Fruit fly (Drosophila melanogaster) whole organism, embryonic: ENCODE data around the gene Atg5.
A peak's percentile ranks its signal among the peaks of the same experiment; 100 is the strongest.

ENCODE experiments used
- Asciz ChIP-seq: fragments of 200-800 bp; sonication (Bioruptor generic); optimal IDR thresholded peaks from 2 replicates; lab custom pipeline; 2017; ENCODE audit warnings: missing biosample characterization, mild to moderate bottlenecking, missing genetic modification characterization, missing genetic modification reagents
- Atf3 ChIP-seq: fragments of 200-800 bp; sonication (Bioruptor generic); optimal IDR thresholded peaks from 3 replicates; lab custom pipeline; 2016; ENCODE audit warnings: missing biosample characterization, missing genetic modification characterization
- CG12219 ChIP-seq: fragments of 200-800 bp; sonication (Bioruptor generic); optimal IDR thresholded peaks from 3 replicates; lab custom pipeline; 2018; ENCODE audit warnings: missing biosample characterization, mild to moderate bottlenecking, missing genetic modification characterization
- CG12391 ChIP-seq: fragments of 200-800 bp; sonication (Bioruptor generic); optimal IDR thresholded peaks from 3 replicates; lab custom pipeline; 2018; ENCODE audit warnings: missing biosample characterization, mild to moderate bottlenecking, missing genetic modification characterization, moderate library complexity
- CG13296 ChIP-seq: fragments of 200-800 bp; sonication (Bioruptor generic); optimal IDR thresholded peaks from 3 replicates; lab custom pipeline; 2018; ENCODE audit warnings: missing biosample characterization, mild to moderate bottlenecking, missing genetic modification characterization
- CG13424 ChIP-seq: fragments of 200-800 bp; sonication (Bioruptor generic); optimal IDR thresholded peaks from 2 replicates; lab custom pipeline; 2019; ENCODE audit warnings: missing biosample characterization, mild to moderate bottlenecking, missing genetic modification characterization, moderate library complexity
- CG13624 ChIP-seq: fragments of 200-800 bp; sonication (Bioruptor generic); optimal IDR thresholded peaks from 2 replicates; lab custom pipeline; 2016; ENCODE audit warnings: missing biosample characterization, missing genetic modification characterization
- CG14050 ChIP-seq: fragments of 200-800 bp; sonication (Bioruptor generic); IDR thresholded peaks from 3 replicates; pipeline ENCODE4 v1.3.6; 2022; ENCODE audit warnings: missing biosample characterization, missing genetic modification characterization
- CG15073 ChIP-seq: fragments of 200-800 bp; sonication (Bioruptor generic); optimal IDR thresholded peaks from 2 replicates; lab custom pipeline; 2016; ENCODE audit warnings: missing biosample characterization, missing genetic modification characterization
- CG1602 ChIP-seq: fragments of 200-800 bp; sonication (Bioruptor generic); optimal IDR thresholded peaks from 3 replicates; lab custom pipeline; 2016; ENCODE audit warnings: missing biosample characterization, missing genetic modification characterization
- CG17612 ChIP-seq: fragments of 200-800 bp; sonication (Bioruptor generic); IDR thresholded peaks from 2 replicates; pipeline ENCODE4 v1.3.6; 2022; ENCODE audit warnings: missing biosample characterization, missing genetic modification characterization
- CG2120 ChIP-seq: fragments of 200-800 bp; sonication (Bioruptor generic); optimal IDR thresholded peaks from 3 replicates; lab custom pipeline; 2016; ENCODE audit warnings: missing biosample characterization, missing genetic modification characterization
- CG34224 ChIP-seq: fragments of 200-800 bp; sonication (Bioruptor generic); IDR thresholded peaks from 3 replicates; pipeline ENCODE4 v1.3.6; 2022; ENCODE audit warnings: missing biosample characterization, missing genetic modification characterization; ENCODE audit not compliant: partially characterized antibody
- CG34422 ChIP-seq: fragments of 200-800 bp; sonication (Bioruptor generic); IDR thresholded peaks from 3 replicates; pipeline ENCODE4 v1.3.6; 2022; ENCODE audit warnings: missing biosample characterization, missing genetic modification characterization
- CG4707 ChIP-seq: fragments of 200-800 bp; sonication (Bioruptor generic); optimal IDR thresholded peaks from 2 replicates; lab custom pipeline; 2018; ENCODE audit warnings: missing biosample characterization, mild to moderate bottlenecking, missing genetic modification characterization, moderate library complexity
- CG5180 ChIP-seq: fragments of 200-800 bp; sonication (Bioruptor generic); optimal IDR thresholded peaks from 3 replicates; lab custom pipeline; 2017; ENCODE audit warnings: missing biosample characterization, missing genetic modification characterization, mild to moderate bottlenecking, moderate library complexity, missing genetic modification reagents
- CG6175 ChIP-seq: fragments of 200-800 bp; sonication (Bioruptor generic); IDR thresholded peaks from 3 replicates; pipeline ENCODE4 v1.3.6; 2022; ENCODE audit warnings: missing biosample characterization, missing genetic modification characterization
- CG6765 ChIP-seq: fragments of 200-800 bp; sonication (Bioruptor generic); optimal IDR thresholded peaks from 3 replicates; lab custom pipeline; 2017; ENCODE audit warnings: missing biosample characterization, mild to moderate bottlenecking, missing genetic modification characterization
- CG8359 ChIP-seq: fragments of 200-800 bp; sonication (Bioruptor generic); optimal IDR thresholded peaks from 2 replicates; lab custom pipeline; 2017; ENCODE audit warnings: missing biosample characterization, mild to moderate bottlenecking, missing genetic modification characterization, borderline replicate concordance
- E2f1 ChIP-seq: fragments of 200-800 bp; sonication (Bioruptor generic); IDR thresholded peaks from 2 replicates; pipeline ENCODE4 v1.3.6; 2022; ENCODE audit warnings: missing biosample characterization, missing genetic modification characterization
- Fer3 ChIP-seq: fragments of 200-800 bp; sonication (Bioruptor generic); optimal IDR thresholded peaks from 2 replicates; lab custom pipeline; 2018; ENCODE audit warnings: missing biosample characterization, mild to moderate bottlenecking, missing genetic modification characterization, moderate library complexity
- HLH4C ChIP-seq: fragments of 200-800 bp; sonication (Bioruptor generic); IDR thresholded peaks from 3 replicates; pipeline ENCODE4 v1.3.6; 2022; ENCODE audit warnings: missing biosample characterization, missing genetic modification characterization; ENCODE audit not compliant: partially characterized antibody
- Hmr ChIP-seq: fragments of 200-800 bp; sonication (Bioruptor generic); optimal IDR thresholded peaks from 3 replicates; lab custom pipeline; 2017; ENCODE audit warnings: mild to moderate bottlenecking, missing biosample characterization, missing genetic modification reagents, missing genetic modification characterization
- NC2β ChIP-seq: fragments of 200-800 bp; sonication (Bioruptor generic); optimal IDR thresholded peaks from 2 replicates; lab custom pipeline; 2016; ENCODE audit warnings: missing biosample characterization, missing genetic modification characterization
- Opbp ChIP-seq: fragments of 200-800 bp; sonication (Bioruptor generic); IDR thresholded peaks from 3 replicates; pipeline ENCODE4 v1.3.6; 2022; ENCODE audit warnings: missing biosample characterization, missing genetic modification characterization; ENCODE audit not compliant: partially characterized antibody
- Pdp1 ChIP-seq, 2 experiments: fragments of 200-800 bp; sonication (Bioruptor generic); optimal IDR thresholded peaks; 3 replicates each; lab custom pipeline; 2016; ENCODE audit warnings: missing biosample characterization in 2 of 2, missing genetic modification characterization in 2 of 2, mild to moderate bottlenecking in 1 of 2, moderate library complexity in 1 of 2
- Rfx ChIP-seq: fragments of 200-800 bp; sonication (Bioruptor generic); IDR thresholded peaks from 2 replicates; pipeline ENCODE4 v1.3.6; 2022; ENCODE audit warnings: missing biosample characterization, missing genetic modification characterization
- Six4 ChIP-seq: fragments of 200-800 bp; sonication (Bioruptor generic); optimal IDR thresholded peaks from 2 replicates; lab custom pipeline; 2016; ENCODE audit warnings: missing biosample characterization, missing genetic modification characterization
- Ssrp ChIP-seq: fragments of 200-800 bp; sonication (Bioruptor generic); optimal IDR thresholded peaks from 2 replicates; lab custom pipeline; 2018; ENCODE audit warnings: missing biosample characterization, mild to moderate bottlenecking, missing genetic modification characterization, moderate library complexity
- Trl ChIP-seq, 3 experiments: fragments of >200 bp in 2 of 3; fragments of 200-800 bp in 1 of 3; sonication (Bioruptor generic) in 1 of 3; optimal IDR thresholded peaks; 2 replicates in 1 of 3; 3 replicates in 2 of 3; lab custom pipeline; 2016 to 2017; ENCODE audit warnings: missing biosample characterization in 1 of 3, missing genetic modification characterization in 1 of 3
- ara ChIP-seq: fragments of 200-800 bp; sonication (Bioruptor generic); IDR thresholded peaks from 2 replicates; pipeline ENCODE4 v1.3.6; 2022; ENCODE audit warnings: missing biosample characterization, missing genetic modification characterization
- az2 ChIP-seq: fragments of 200-800 bp; sonication (Bioruptor generic); optimal IDR thresholded peaks from 3 replicates; lab custom pipeline; 2016; ENCODE audit warnings: missing biosample characterization, missing genetic modification characterization
- bab2 ChIP-seq: fragments of 200-800 bp; sonication (Bioruptor generic); optimal IDR thresholded peaks from 2 replicates; lab custom pipeline; 2016; ENCODE audit warnings: missing biosample characterization, missing genetic modification characterization
- dpn ChIP-seq, 2 experiments: fragments of 200-800 bp; sonication (Bioruptor generic); optimal IDR thresholded peaks; 3 replicates each; lab custom pipeline; 2016; ENCODE audit warnings: missing biosample characterization in 2 of 2, missing genetic modification characterization in 2 of 2
- fd64A ChIP-seq: fragments of 200-800 bp; sonication (Bioruptor generic); optimal IDR thresholded peaks from 3 replicates; lab custom pipeline; 2018; ENCODE audit warnings: missing biosample characterization, mild to moderate bottlenecking, missing genetic modification characterization
- gcm ChIP-seq: fragments of 200-800 bp; sonication (Bioruptor generic); optimal IDR thresholded peaks from 2 replicates; lab custom pipeline; 2019; ENCODE audit warnings: missing biosample characterization, mild to moderate bottlenecking, missing genetic modification characterization, moderate library complexity
- gem ChIP-seq: fragments of 200-800 bp; sonication (Bioruptor generic); optimal IDR thresholded peaks from 2 replicates; lab custom pipeline; 2019; ENCODE audit warnings: missing biosample characterization, mild to moderate bottlenecking, missing genetic modification characterization, moderate library complexity
- gfzf ChIP-seq: fragments of 200-800 bp; sonication (Bioruptor generic); optimal IDR thresholded peaks from 2 replicates; lab custom pipeline; 2016; ENCODE audit warnings: missing biosample characterization, mild to moderate bottlenecking, missing genetic modification characterization, moderate library complexity
- grn ChIP-seq: fragments of 200-800 bp; sonication (Bioruptor generic); optimal IDR thresholded peaks from 3 replicates; lab custom pipeline; 2017; ENCODE audit warnings: missing biosample characterization, missing genetic modification characterization
- jing ChIP-seq: fragments of 200-800 bp; sonication (Bioruptor generic); optimal IDR thresholded peaks from 2 replicates; lab custom pipeline; 2018; ENCODE audit warnings: missing biosample characterization, mild to moderate bottlenecking, missing genetic modification characterization
- maf-S ChIP-seq: fragments of 200-800 bp; sonication (Bioruptor generic); optimal IDR thresholded peaks from 2 replicates; lab custom pipeline; 2016; ENCODE audit warnings: missing biosample characterization, missing genetic modification characterization
- mirr ChIP-seq: fragments of 200-800 bp; sonication (Bioruptor generic); optimal IDR thresholded peaks from 3 replicates; lab custom pipeline; 2018; ENCODE audit warnings: missing biosample characterization, mild to moderate bottlenecking, missing genetic modification characterization
- nerfin-2 ChIP-seq: fragments of 200-800 bp; sonication (Bioruptor generic); IDR thresholded peaks from 2 replicates; pipeline ENCODE4 v1.3.6; 2022; ENCODE audit warnings: missing biosample characterization, missing genetic modification characterization; ENCODE audit not compliant: partially characterized antibody
- psq ChIP-seq: fragments of 200-800 bp; sonication (Bioruptor generic); optimal IDR thresholded peaks from 2 replicates; lab custom pipeline; 2017; ENCODE audit warnings: missing biosample characterization, missing genetic modification characterization
- slp2 ChIP-seq: fragments of 200-800 bp; sonication (Bioruptor generic); optimal IDR thresholded peaks from 2 replicates; lab custom pipeline; 2016; ENCODE audit warnings: missing biosample characterization, missing genetic modification characterization
- sr ChIP-seq: fragments of 200-800 bp; sonication (Bioruptor generic); IDR thresholded peaks from 3 replicates; pipeline ENCODE4 v1.3.6; 2022; ENCODE audit warnings: missing biosample characterization, missing genetic modification characterization
- trem ChIP-seq: fragments of 200-800 bp; optimal IDR thresholded peaks from 3 replicates; lab custom pipeline; 2019; ENCODE audit warnings: missing biosample characterization, mild to moderate bottlenecking, missing genetic modification characterization, moderate library complexity
- trh ChIP-seq: fragments of 200-800 bp; sonication (Bioruptor generic); optimal IDR thresholded peaks from 2 replicates; lab custom pipeline; 2016; ENCODE audit warnings: missing biosample characterization, missing genetic modification characterization
- twi ChIP-seq: fragments of 200-800 bp; optimal IDR thresholded peaks from 2 replicates; lab custom pipeline; 2019; ENCODE audit warnings: missing biosample characterization, mild to moderate bottlenecking, missing genetic modification characterization, moderate library complexity
- unc-4 ChIP-seq: fragments of 200-800 bp; sonication (Bioruptor generic); IDR thresholded peaks from 2 replicates; pipeline ENCODE4 v1.3.6; 2022; ENCODE audit warnings: missing biosample characterization, missing genetic modification characterization; ENCODE audit not compliant: partially characterized antibody

Atg5 gene

dm6 chrX:7277038-7277437 lies 46.5 kb downstream of the Atg5 start (continued):
- peak; percentile 31 for TF ChIP-seq CG5180 (GFP tag; lab: Kevin White, UChicago)
- peak; percentile 35 for TF ChIP-seq CG4707
- peak; percentile 64 for TF ChIP-seq CG1602
- TF ChIP-seq HLH4C = no peak
- TF ChIP-seq Opbp (GFP tag; lab: Robert Waterston, UW) = no peak
- peak; percentile 57 for TF ChIP-seq gcm (GFP tag; lab: Kevin White, UChicago)
- peak; percentile 45 for TF ChIP-seq CG2120 (GFP tag; lab: Kevin White, UChicago)
- peak; percentile 62 for TF ChIP-seq Ssrp
- no peak for TF ChIP-seq CG6175
- TF ChIP-seq gfzf (GFP tag; lab: Kevin White, UChicago) = no peak
- TF ChIP-seq Hmr = peak; percentile 60
- TF ChIP-seq gem (tag; lab: Kevin White, UChicago) = peak; percentile 83
- TF ChIP-seq CG13296 (GFP tag; lab: Kevin White, UChicago) = peak; percentile 21
- TF ChIP-seq twi (tag; lab: Kevin White, UChicago) = peak; percentile 37
- TF ChIP-seq maf-S (GFP tag; lab: Kevin White, UChicago) = peak; percentile 11
- TF ChIP-seq Rfx (GFP tag; lab: Robert Waterston, UW) = 0 out of 2 replicates have a peak, but pooled peaks have one; percentile 28
- TF ChIP-seq CG34422 = peak; percentile 66; the same call in 1 of the 3 replicates
- TF ChIP-seq CG34224 (GFP tag; lab: Robert Waterston, UW) = no peak
- TF ChIP-seq Atf3 (GFP tag; lab: Kevin White, UChicago) = peak; percentile 38
- peak; percentile 34 for TF ChIP-seq CG13624 (GFP tag; lab: Kevin White, UChicago)
- TF ChIP-seq CG12391 = peak; percentile 78
- TF ChIP-seq slp2 = peak; percentile 40
- TF ChIP-seq bab2 (GFP tag; lab: Kevin White, UChicago) = peak; percentile 43
- no peak for TF ChIP-seq fd64A (GFP tag; lab: Kevin White, UChicago)
- no peak for TF ChIP-seq jing (GFP tag; lab: Kevin White, UChicago)
- TF ChIP-seq grn (GFP tag; lab: Kevin White, UChicago) = no peak
- peak; percentile 57 to 65 for TF ChIP-seq Pdp1 (GFP tag; optimal IDR thresholded peaks at IDR 0.05; lab: Kevin White, UChicago)
- no peak for TF ChIP-seq E2f1 (GFP tag; lab: Robert Waterston, UW)
- no peak for TF ChIP-seq CG6765
- TF ChIP-seq dpn (GFP tag; optimal IDR thresholded peaks at IDR 0.05; lab: Kevin White, UChicago) = peak; percentile 13 to 48
- no peak for TF ChIP-seq CG17612 (GFP tag; lab: Robert Waterston, UW)
- peak; percentile 40 for TF ChIP-seq NC2β (GFP tag; lab: Kevin White, UChicago)
- TF ChIP-seq mirr (GFP tag; lab: Kevin White, UChicago) = no peak
- TF ChIP-seq CG14050 (GFP tag; lab: Robert Waterston, UW) = no peak
- TF ChIP-seq trh (GFP tag; lab: Kevin White, UChicago) = peak; percentile 38
- TF ChIP-seq trem = peak; percentile 57
- TF ChIP-seq CG15073 = no peak
- peak; percentile 50 for TF ChIP-seq Fer3 (tag; lab: Kevin White, UChicago)
- peak; percentile 41 for TF ChIP-seq Six4 (GFP tag; lab: Kevin White, UChicago)
- no peak for TF ChIP-seq Trl (optimal IDR thresholded peaks at IDR 0.05; lab: Kevin White, UChicago)
- peak; percentile 26 for TF ChIP-seq Trl (GFP tag; optimal IDR thresholded peaks at IDR 0.05; lab: Kevin White, UChicago)
- peak; percentile 59 for TF ChIP-seq CG8359
- peak; percentile 42 for TF ChIP-seq Asciz (GFP tag; lab: Kevin White, UChicago)
- TF ChIP-seq sr (GFP tag; lab: Robert Waterston, UW) = no peak
- TF ChIP-seq CG13424 = peak; percentile 57
- TF ChIP-seq nerfin-2 (GFP tag; lab: Robert Waterston, UW) = no peak
- TF ChIP-seq az2 (GFP tag; lab: Kevin White, UChicago) = peak; percentile 69
- no peak for TF ChIP-seq psq (GFP tag; lab: Kevin White, UChicago)
- no peak for TF ChIP-seq unc-4 (GFP tag; lab: Robert Waterston, UW)
- peak; percentile 43 for TF ChIP-seq CG12219
- peak; percentile 76; the same call in 1 of the 2 replicates for TF ChIP-seq ara
